Worm (Caenorhabditis elegans) whole organism, L4 larva: ENCODE measurements around the gene col-76.

ENCODE experiments used
- F26F4.8 ChIP-seq: fragments of 200-800 bp; sonication (Bioruptor generic); conservative IDR thresholded peaks from 2 replicates; pipeline ENCODE4 v1.3.6; 2022; ENCODE audit warnings: missing genetic modification characterization, missing compliant biosample characterization
- T20F7.1 ChIP-seq: fragments of 200-800 bp; sonication (Bioruptor generic); optimal IDR thresholded peaks from 2 replicates; lab custom pipeline; 2018; ENCODE audit warnings: mild to moderate bottlenecking, missing genetic modification characterization, missing compliant biosample characterization
- ZK337.2 ChIP-seq: fragments of 200-800 bp; sonication (Bioruptor generic); IDR thresholded peaks from 2 replicates; pipeline ENCODE4 v1.3.6; 2022; ENCODE audit warnings: missing genetic modification reagents, missing genetic modification characterization, missing compliant biosample characterization
- arid-1 ChIP-seq: fragments of 200-800 bp; sonication (Bioruptor generic); conservative IDR thresholded peaks from 2 replicates; pipeline ENCODE4 v1.3.6; 2022; ENCODE audit warnings: missing genetic modification reagents, missing genetic modification characterization, missing compliant biosample characterization
- attf-4 ChIP-seq: sonication (generic microtip); optimal IDR thresholded peaks from 3 replicates; lab custom pipeline; 2017; ENCODE audit warnings: missing biosample characterization, missing genetic modification characterization
- ceh-28 ChIP-seq: fragments of 150-350 bp; optimal IDR thresholded peaks from 2 replicates; lab custom pipeline; 2014; ENCODE audit warnings: missing biosample characterization, missing genetic modification reagents, missing genetic modification characterization
- ceh-44 ChIP-seq: fragments of 200-800 bp; sonication (Bioruptor generic); IDR thresholded peaks from 2 replicates; pipeline ENCODE4 v1.3.6; 2022; ENCODE audit warnings: missing genetic modification reagents, missing genetic modification characterization, missing compliant biosample characterization
- ceh-82 ChIP-seq: sonication (generic microtip); optimal IDR thresholded peaks from 2 replicates; lab custom pipeline; 2017; ENCODE audit warnings: missing biosample characterization, missing genetic modification characterization
- ctbp-1 ChIP-seq: fragments of 200-800 bp; sonication (Bioruptor generic); IDR thresholded peaks from 2 replicates; pipeline ENCODE4 v1.3.6; 2022; ENCODE audit warnings: missing genetic modification reagents, missing genetic modification characterization, missing compliant biosample characterization
- daf-8 ChIP-seq: fragments of 200-800 bp; sonication (Bioruptor generic); IDR thresholded peaks from 2 replicates; pipeline ENCODE4 v1.3.6; 2022; ENCODE audit warnings: missing genetic modification characterization, missing compliant biosample characterization
- dpl-1 ChIP-seq: fragments of 150-350 bp; optimal IDR thresholded peaks from 2 replicates; lab custom pipeline; 2014; ENCODE audit warnings: missing biosample characterization, missing genetic modification reagents, missing genetic modification characterization
- duxl-1 ChIP-seq: sonication (generic microtip); optimal IDR thresholded peaks from 2 replicates; lab custom pipeline; 2016; ENCODE audit warnings: mild to moderate bottlenecking, missing genetic modification characterization, moderate library complexity, missing compliant biosample characterization; ENCODE audit not compliant: poor library complexity
- egl-43 ChIP-seq: fragments of 200-800 bp; sonication (Bioruptor generic); IDR thresholded peaks from 2 replicates; pipeline ENCODE4 v1.3.6; 2022; ENCODE audit warnings: missing genetic modification reagents, missing genetic modification characterization, missing compliant biosample characterization
- hlh-30 ChIP-seq: sonication (generic microtip); optimal IDR thresholded peaks from 2 replicates; lab custom pipeline; 2017; ENCODE audit warnings: antibody characterized with exemption, mild to moderate bottlenecking, missing genetic modification characterization, missing compliant biosample characterization; ENCODE audit not compliant: insufficient read depth
- lin-1 ChIP-seq: fragments of 200-800 bp; sonication (Bioruptor generic); IDR thresholded peaks from 2 replicates; pipeline ENCODE4 v1.3.6; 2022; ENCODE audit warnings: missing genetic modification reagents, missing genetic modification characterization, missing compliant biosample characterization
- lin-13 ChIP-seq: fragments of 150-350 bp; optimal IDR thresholded peaks from 2 replicates; lab custom pipeline; 2014; ENCODE audit warnings: missing biosample characterization, missing genetic modification reagents, missing genetic modification characterization
- lin-39 ChIP-seq: fragments of 150-350 bp; optimal IDR thresholded peaks from 2 replicates; lab custom pipeline; 2014; ENCODE audit warnings: missing biosample characterization, missing genetic modification reagents, missing genetic modification characterization
- lsy-2 ChIP-seq, 2 experiments: fragments of 150-350 bp in 1 of 2; sonication (generic microtip) in 1 of 2; optimal IDR thresholded peaks; 2 replicates each; lab custom pipeline; 2014 to 2017; ENCODE audit warnings: missing biosample characterization in 2 of 2, missing genetic modification characterization in 2 of 2
- madf-9 ChIP-seq: fragments of 200-800 bp; sonication (Bioruptor generic); conservative IDR thresholded peaks from 2 replicates; pipeline ENCODE4 v1.3.6; 2022; ENCODE audit warnings: missing genetic modification reagents, missing genetic modification characterization, missing compliant biosample characterization
- mdt-29 ChIP-seq: fragments of 200-800 bp; sonication (Bioruptor generic); IDR thresholded peaks from 2 replicates; pipeline ENCODE4 v1.3.6; 2022; ENCODE audit warnings: missing genetic modification reagents, missing genetic modification characterization, missing compliant biosample characterization
- nhr-111 ChIP-seq: fragments of 200-800 bp; sonication (Bioruptor generic); optimal IDR thresholded peaks from 2 replicates; lab custom pipeline; 2018; ENCODE audit warnings: mild to moderate bottlenecking, missing genetic modification characterization, missing compliant biosample characterization
- nhr-77 ChIP-seq: fragments of 150-350 bp; optimal IDR thresholded peaks from 2 replicates; lab custom pipeline; 2014; ENCODE audit warnings: missing biosample characterization, missing genetic modification characterization
- pqm-1 ChIP-seq: sonication (generic microtip); optimal IDR thresholded peaks from 2 replicates; lab custom pipeline; 2017; ENCODE audit warnings: missing biosample characterization, missing genetic modification characterization
- sdz-12 ChIP-seq: fragments of 200-800 bp; sonication (Bioruptor generic); optimal IDR thresholded peaks from 2 replicates; lab custom pipeline; 2018; ENCODE audit warnings: mild to moderate bottlenecking, missing genetic modification characterization, missing compliant biosample characterization
- set-16 ChIP-seq: fragments of 200-800 bp; sonication (Bioruptor generic); IDR thresholded peaks from 2 replicates; pipeline ENCODE4 v1.3.6; 2022; ENCODE audit warnings: missing genetic modification reagents, missing genetic modification characterization, missing compliant biosample characterization
- spr-3 ChIP-seq: fragments of 200-800 bp; sonication (Bioruptor generic); optimal IDR thresholded peaks from 2 replicates; lab custom pipeline; 2018; ENCODE audit warnings: mild to moderate bottlenecking, missing genetic modification characterization, missing compliant biosample characterization
- tag-97 ChIP-seq: fragments of 200-800 bp; sonication (Bioruptor generic); IDR thresholded peaks from 2 replicates; pipeline ENCODE4 v1.3.6; 2022; ENCODE audit warnings: missing genetic modification characterization, missing compliant biosample characterization
- unc-39 ChIP-seq: sonication (generic microtip); optimal IDR thresholded peaks from 2 replicates; lab custom pipeline; 2017; ENCODE audit warnings: missing biosample characterization, missing genetic modification characterization
- unc-62 ChIP-seq, 3 experiments: fragments of 150-350 bp in 1 of 3; sonication (generic microtip); optimal IDR thresholded peaks in 2 of 3; peaks in 1 of 3; 1 replicate in 1 of 3; 2 replicates in 2 of 3; lab custom pipeline; 2014 to 2017; ENCODE audit warnings: missing biosample characterization in 3 of 3, missing genetic modification characterization in 3 of 3, missing genetic modification reagents in 3 of 3, missing genotype in 1 of 3
- zag-1 ChIP-seq: fragments of 150-350 bp; optimal IDR thresholded peaks from 2 replicates; lab custom pipeline; 2014; ENCODE audit warnings: missing biosample characterization, missing genetic modification characterization
- zfp-2 ChIP-seq: sonication (generic microtip); optimal IDR thresholded peaks from 2 replicates; lab custom pipeline; 2016; ENCODE audit warnings: mild to moderate bottlenecking, missing genetic modification characterization, missing compliant biosample characterization
- ztf-11 ChIP-seq: fragments of 150-350 bp; optimal IDR thresholded peaks from 2 replicates; lab custom pipeline; 2014; ENCODE audit warnings: missing biosample characterization, missing genetic modification characterization

Gene col-76

DNA sequence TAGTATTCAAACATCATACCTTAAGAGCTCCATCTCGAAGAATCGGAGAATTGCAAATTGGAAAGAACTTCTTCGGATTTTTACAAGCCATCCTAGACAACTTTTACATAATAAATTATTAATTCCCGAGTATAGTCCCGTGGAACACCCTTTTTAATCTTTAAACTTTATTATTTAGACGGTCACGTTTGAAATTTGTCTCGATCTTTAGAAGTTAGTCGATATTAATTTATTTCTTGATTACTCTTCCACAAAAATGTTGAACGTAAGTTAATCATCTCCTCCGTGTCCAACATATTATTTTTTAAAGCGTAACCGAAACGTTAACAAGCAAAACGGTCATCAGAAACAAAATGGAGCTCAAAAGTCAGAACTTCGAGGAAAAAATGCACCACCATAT lies 30.7 kb upstream of the col-76 start, which contains the start of the genes decr-1.3 and T05C12.1:
Gene decr-1.3 (minus strand): TSS at position 101 of the 400 bp plus-strand sequence.
Gene T05C12.1 (plus strand): TSS at position 232 of the 400 bp plus-strand sequence.
- TF ChIP-seq nhr-77 (no peak), F26F4.8 (GFP tag; lab: Robert Waterston, UW) (no peak), lsy-2 (tag; optimal IDR thresholded peaks at IDR 0.05; lab: Kevin White, UChicago) (no peak), ctbp-1 (GFP tag; lab: Robert Waterston, UW) (no peak), tag-97 (no peak), nhr-111 (GFP tag; lab: Kevin White, UChicago) (no peak)

DNA sequence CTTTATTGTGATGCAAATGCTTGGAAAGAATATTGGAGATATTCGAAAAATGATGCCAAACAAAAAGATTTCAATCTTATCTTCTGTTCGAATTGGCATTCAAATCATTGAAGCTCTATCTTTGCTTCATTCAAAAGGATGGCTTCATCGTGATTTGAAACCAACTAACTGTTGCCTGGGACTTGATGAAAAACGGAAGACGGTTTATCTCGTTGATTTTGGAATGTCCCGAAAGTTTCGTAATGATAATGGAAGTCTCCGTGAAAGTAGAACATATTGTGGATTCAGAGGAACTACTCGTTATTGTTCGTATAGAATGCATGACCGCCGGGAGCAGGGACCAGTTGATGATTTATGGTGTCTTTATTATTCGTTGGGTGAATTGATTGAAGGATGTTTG lies 30.0 kb upstream of the col-76 start:
- TF ChIP-seq egl-43 (GFP tag; lab: Robert Waterston, UW), result no peak
- TF ChIP-seq unc-62 (GFP tag; optimal IDR thresholded peaks at IDR 0.05 in 1 of 2; lab: Kevin White, UChicago), result peak in 1 of 2 experiments; percentile 91
- TF ChIP-seq unc-62 (tag; optimal IDR thresholded peaks at IDR 0.05; lab: Kevin White, UChicago), result no peak

DNA sequence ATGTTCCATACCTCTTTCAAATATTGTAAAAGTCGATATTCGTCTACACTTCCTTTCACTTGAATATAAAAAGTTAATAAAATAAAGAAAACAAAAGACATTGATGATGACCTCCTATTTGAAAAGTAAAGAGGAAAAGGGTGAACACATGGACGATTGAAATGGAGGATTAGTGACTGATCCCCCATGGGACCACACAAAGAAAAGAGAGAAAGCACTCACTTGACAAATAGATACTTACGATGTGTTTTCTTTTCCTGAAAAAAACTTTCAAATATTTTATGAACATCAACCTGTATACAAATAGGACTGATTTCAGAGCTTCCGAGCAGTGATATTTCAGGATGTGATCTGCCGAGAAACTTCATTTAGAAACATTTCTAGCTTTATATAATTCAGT lies 27.0 kb upstream of the col-76 start, which contains the start of gene acr-14:
Gene acr-14 (minus strand): TSS at position 101 of the 400 bp plus-strand sequence.
- TF ChIP-seq lin-13 (GFP tag; lab: Kevin White, UChicago), result no peak
- no peak for TF ChIP-seq ZK337.2 (GFP tag; lab: Robert Waterston, UW)
- TF ChIP-seq mdt-29 (GFP tag; lab: Robert Waterston, UW), result no peak
- no peak for TF ChIP-seq zfp-2
- TF ChIP-seq pqm-1 (tag; lab: Kevin White, UChicago), result no peak
- no peak for TF ChIP-seq arid-1
- TF ChIP-seq ceh-82 (tag; lab: Kevin White, UChicago), result no peak
- TF ChIP-seq spr-3 (GFP tag; lab: Kevin White, UChicago), result no peak
- TF ChIP-seq unc-39, result no peak

DNA sequence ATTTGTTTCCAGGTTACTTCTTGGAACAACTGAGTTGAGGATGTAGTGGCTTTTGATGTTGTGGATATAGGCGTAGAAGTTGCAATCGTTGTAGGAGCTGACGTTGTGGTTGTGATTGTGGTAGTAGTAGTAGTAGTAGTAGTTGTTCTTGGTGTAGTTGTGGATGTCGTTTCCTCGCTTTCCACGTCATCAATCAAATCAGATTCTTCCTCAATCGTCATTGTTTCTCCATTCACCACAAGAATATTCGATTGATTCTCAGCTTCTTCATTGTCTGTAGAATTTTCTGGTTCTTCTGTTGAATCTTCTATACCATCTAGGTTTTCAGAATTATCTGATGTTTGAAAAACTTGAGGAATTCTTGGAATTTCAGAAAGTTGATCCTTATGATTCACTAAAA lies 25.5 kb upstream of the col-76 start:
- TF ChIP-seq F26F4.8 (GFP tag; lab: Robert Waterston, UW), result no peak
- TF ChIP-seq T20F7.1, result no peak
- TF ChIP-seq dpl-1 (GFP tag; lab: Kevin White, UChicago), result no peak
- peak in 1 of 2 experiments; percentile 91 for TF ChIP-seq unc-62 (GFP tag; optimal IDR thresholded peaks at IDR 0.05 in 1 of 2; lab: Kevin White, UChicago)
- no peak for TF ChIP-seq unc-62 (tag; optimal IDR thresholded peaks at IDR 0.05; lab: Kevin White, UChicago)
- no peak for TF ChIP-seq madf-9 (GFP tag; lab: Robert Waterston, UW)

DNA sequence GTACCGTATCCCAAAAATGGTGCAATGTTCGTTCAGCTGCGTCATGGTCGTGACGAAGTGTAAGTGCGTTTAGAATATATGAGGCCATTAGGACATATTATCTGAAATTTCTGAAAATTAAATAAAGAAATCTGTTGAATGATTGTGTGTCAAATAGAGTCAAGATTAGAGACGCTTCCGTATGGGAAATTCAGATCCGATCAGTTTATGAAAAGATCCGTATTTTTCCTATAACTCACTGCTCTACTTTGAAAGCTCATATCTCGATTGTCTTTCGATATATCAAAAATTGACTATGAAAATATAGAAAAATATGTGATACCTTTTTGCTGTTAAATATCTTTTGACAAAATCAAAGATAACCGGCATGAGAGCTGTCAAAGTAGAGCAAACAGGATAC lies 23.9 kb upstream of the col-76 start, which contains the start of gene T05C12.4:
Gene T05C12.4 (minus strand): TSS at position 101 of the 400 bp plus-strand sequence.
- TF ChIP-seq duxl-1 (tag; lab: Kevin White, UChicago), result no peak
- no peak for TF ChIP-seq ceh-44 (GFP tag; lab: Robert Waterston, UW)
- TF ChIP-seq T20F7.1, result no peak
- no peak for TF ChIP-seq lin-39 (tag; lab: Kevin White, UChicago)
- no peak for TF ChIP-seq hlh-30 (tag; lab: Kevin White, UChicago)
- no peak for TF ChIP-seq attf-4 (tag; lab: Kevin White, UChicago)
- TF ChIP-seq ceh-28, result no peak
- TF ChIP-seq lin-1 (GFP tag; lab: Robert Waterston, UW), result no peak
- TF ChIP-seq ztf-11 (tag; lab: Kevin White, UChicago), result no peak
- no peak for TF ChIP-seq sdz-12 (GFP tag; lab: Kevin White, UChicago)
- TF ChIP-seq set-16, result no peak
- TF ChIP-seq daf-8 (GFP tag; lab: Robert Waterston, UW), result no peak
- no peak for TF ChIP-seq zag-1
